Worm (Caenorhabditis elegans) whole organism, L3 larva: ENCODE data around the gene Y54G2A.41.

Source experiments
- R02D3.7 ChIP-seq: fragments of 150-350 bp; optimal IDR thresholded peaks from 2 replicates; lab custom pipeline; 2014; ENCODE audit warnings: missing biosample characterization, missing genetic modification characterization
- aly-2 ChIP-seq: fragments of 150-350 bp; optimal IDR thresholded peaks from 2 replicates; lab custom pipeline; 2014; ENCODE audit warnings: missing biosample characterization, missing genetic modification characterization
- ama-1 ChIP-seq: fragments of 150-350 bp; optimal IDR thresholded peaks from 2 replicates; lab custom pipeline; 2018
- ceh-28 ChIP-seq: fragments of 150-350 bp; optimal IDR thresholded peaks from 2 replicates; lab custom pipeline; 2014; ENCODE audit warnings: missing biosample characterization, missing genetic modification reagents, missing genetic modification characterization
- ceh-9 ChIP-seq: sonication (generic microtip); optimal IDR thresholded peaks from 2 replicates; lab custom pipeline; 2018; ENCODE audit warnings: missing biosample characterization, missing genetic modification characterization
- elt-3 ChIP-seq, 3 experiments: fragments of 150-350 bp in 1 of 3; sonication (generic microtip) in 2 of 3; optimal IDR thresholded peaks; 2 replicates in 2 of 3; 4 replicates in 1 of 3; lab custom pipeline; 2014 to 2017; ENCODE audit warnings: missing biosample characterization in 3 of 3, missing genetic modification characterization in 3 of 3
- lin-39 ChIP-seq: fragments of 150-350 bp; optimal IDR thresholded peaks from 2 replicates; lab custom pipeline; 2018; ENCODE audit warnings: missing biosample characterization, missing genetic modification reagents, missing genetic modification characterization
- nhr-12 ChIP-seq: fragments of 150-350 bp; optimal IDR thresholded peaks from 2 replicates; lab custom pipeline; 2014; ENCODE audit warnings: missing biosample characterization, missing genetic modification characterization
- snpc-4 ChIP-seq: fragments of 150-350 bp; optimal IDR thresholded peaks from 2 replicates; lab custom pipeline; 2014; ENCODE audit warnings: missing biosample characterization, missing genetic modification characterization
- unc-62 ChIP-seq: fragments of 150-350 bp; sonication (generic microtip); optimal IDR thresholded peaks from 4 replicates; lab custom pipeline; 2014; ENCODE audit warnings: missing biosample characterization, missing genetic modification reagents, missing genetic modification characterization

DNA sequence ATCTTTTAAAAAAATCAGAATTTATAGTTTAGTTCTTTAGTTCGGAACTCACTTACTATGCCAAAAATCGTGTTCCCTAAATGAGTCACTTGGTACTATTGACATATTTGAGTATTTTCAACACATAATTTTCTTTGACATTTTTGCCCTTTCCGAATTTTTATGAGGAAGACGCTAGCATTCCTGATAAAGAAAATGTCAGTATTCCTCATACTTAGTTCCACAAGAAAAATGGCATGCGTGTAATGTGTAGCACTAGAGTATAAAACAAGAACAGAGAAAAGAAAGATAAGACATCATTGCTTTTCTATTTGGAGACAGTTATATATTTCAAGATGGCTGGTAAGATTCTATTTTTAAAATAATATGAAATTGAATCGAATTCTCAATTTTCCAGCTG, 21.7 kb upstream of the Y54G2A.41 start, which contains the start of gene Y94H6A.2:
- TF ChIP-seq unc-62 (no peak), elt-3 (tag; optimal IDR thresholded peaks at IDR 0.05; lab: Kevin White, UChicago) (no peak), nhr-12 (tag; lab: Kevin White, UChicago) (no peak), lin-39 (tag; lab: Kevin White, UChicago) (no peak), R02D3.7 (tag; lab: Kevin White, UChicago) (no peak), aly-2 (tag; lab: Kevin White, UChicago) (no peak), ama-1 (lab: Kevin White, UChicago) (no peak), ceh-28 (tag; lab: Kevin White, UChicago) (no peak), ceh-9 (tag; lab: Kevin White, UChicago) (no peak), snpc-4 (tag; lab: Kevin White, UChicago) (no peak)
